Worm (Caenorhabditis elegans) whole organism, L2 larva: Measurements from ENCODE around the gene dap-3.

Experiments used
- C34F6.9 ChIP-seq: fragments of 150-350 bp; optimal IDR thresholded peaks from 2 replicates; lab custom pipeline; 2014; ENCODE audit warnings: missing biosample characterization, missing genetic modification characterization
- F13H6.1 ChIP-seq: sonication (generic microtip); optimal IDR thresholded peaks from 2 replicates; lab custom pipeline; 2016; ENCODE audit warnings: missing genetic modification characterization, missing compliant biosample characterization
- R02D3.7 ChIP-seq: fragments of 150-350 bp; optimal IDR thresholded peaks from 2 replicates; lab custom pipeline; 2014; ENCODE audit warnings: missing biosample characterization, missing genetic modification characterization
- Y55F3AM.14 ChIP-seq: fragments of 200-800 bp; sonication (Bioruptor generic); optimal IDR thresholded peaks from 2 replicates; lab custom pipeline; 2018; ENCODE audit warnings: mild to moderate bottlenecking, missing genetic modification characterization, missing compliant biosample characterization
- ZK546.5 ChIP-seq: sonication (generic microtip); optimal IDR thresholded peaks from 2 replicates; lab custom pipeline; 2017; ENCODE audit warnings: missing biosample characterization, missing genetic modification characterization
- alr-1 ChIP-seq: fragments of 150-350 bp; optimal IDR thresholded peaks from 2 replicates; lab custom pipeline; 2014; ENCODE audit warnings: missing biosample characterization, missing genetic modification characterization
- aly-2 ChIP-seq: fragments of 150-350 bp; optimal IDR thresholded peaks from 2 replicates; lab custom pipeline; 2014; ENCODE audit warnings: missing biosample characterization, missing genetic modification characterization
- ama-1 ChIP-seq: fragments of 150-350 bp; optimal IDR thresholded peaks from 2 replicates; lab custom pipeline; 2018; ENCODE audit warnings: inconsistent platforms
- blmp-1 ChIP-seq: sonication (generic microtip); optimal IDR thresholded peaks from 2 replicates; lab custom pipeline; 2017; ENCODE audit warnings: missing genetic modification characterization, mild to moderate bottlenecking, missing compliant biosample characterization, antibody characterized with exemption, moderate library complexity; ENCODE audit not compliant: insufficient read depth
- ceh-16 ChIP-seq: fragments of 150-350 bp; optimal IDR thresholded peaks from 2 replicates; lab custom pipeline; 2014; ENCODE audit warnings: missing biosample characterization, missing genetic modification characterization
- ceh-82 ChIP-seq: fragments of 150-350 bp; optimal IDR thresholded peaks from 2 replicates; lab custom pipeline; 2014; ENCODE audit warnings: missing biosample characterization, missing genetic modification characterization
- crh-2 ChIP-seq: sonication (generic microtip); optimal IDR thresholded peaks from 2 replicates; lab custom pipeline; 2017; ENCODE audit warnings: missing biosample characterization, missing genetic modification characterization
- dmd-4 ChIP-seq: sonication (generic microtip); optimal IDR thresholded peaks from 2 replicates; lab custom pipeline; 2017; ENCODE audit warnings: missing biosample characterization, missing genetic modification characterization
- egl-27 ChIP-seq: sonication (generic microtip); optimal IDR thresholded peaks from 3 replicates; lab custom pipeline; 2017; ENCODE audit warnings: missing biosample characterization, missing genetic modification reagents, missing genetic modification characterization
- elt-1 ChIP-seq: fragments of 150-350 bp; optimal IDR thresholded peaks from 2 replicates; lab custom pipeline; 2014; ENCODE audit warnings: missing biosample characterization, missing genetic modification characterization
- elt-3 ChIP-seq: sonication (generic microtip); optimal IDR thresholded peaks from 2 replicates; lab custom pipeline; 2017; ENCODE audit warnings: missing biosample characterization, missing genetic modification characterization
- fos-1 ChIP-seq: fragments of 150-350 bp; optimal IDR thresholded peaks from 2 replicates; lab custom pipeline; 2014; ENCODE audit warnings: missing biosample characterization, missing genetic modification characterization
- gmeb-1 ChIP-seq: fragments of 150-350 bp; optimal IDR thresholded peaks from 2 replicates; lab custom pipeline; 2014; ENCODE audit warnings: missing biosample characterization, missing genetic modification characterization
- lin-11 ChIP-seq: fragments of 150-350 bp; sonication (generic microtip); optimal IDR thresholded peaks from 2 replicates; lab custom pipeline; 2014; ENCODE audit warnings: missing biosample characterization, missing genetic modification characterization, inconsistent platforms, mixed read lengths
- lin-13 ChIP-seq: fragments of 150-350 bp; optimal IDR thresholded peaks from 2 replicates; lab custom pipeline; 2014; ENCODE audit warnings: missing biosample characterization, missing genetic modification reagents, missing genetic modification characterization
- lin-39 ChIP-seq: fragments of 150-350 bp; optimal IDR thresholded peaks from 2 replicates; lab custom pipeline; 2014; ENCODE audit warnings: missing biosample characterization, missing genetic modification reagents, missing genetic modification characterization
- lsy-2 ChIP-seq, 2 experiments: fragments of 150-350 bp in 1 of 2; sonication (generic microtip) in 1 of 2; optimal IDR thresholded peaks; 2 replicates each; lab custom pipeline; 2014 to 2017; ENCODE audit warnings: missing biosample characterization in 2 of 2, missing genetic modification characterization in 2 of 2
- mab-5 ChIP-seq: fragments of 150-350 bp; optimal IDR thresholded peaks from 2 replicates; lab custom pipeline; 2014; ENCODE audit warnings: missing biosample characterization, missing genetic modification characterization
- mdl-1 ChIP-seq, 2 experiments: fragments of 150-350 bp in 1 of 2; sonication (generic microtip) in 1 of 2; optimal IDR thresholded peaks; 2 replicates each; lab custom pipeline; 2017; ENCODE audit warnings: missing biosample characterization in 2 of 2, missing genetic modification characterization in 2 of 2
- nhr-10 ChIP-seq: sonication (generic microtip); optimal IDR thresholded peaks from 2 replicates; lab custom pipeline; 2017; ENCODE audit warnings: missing biosample characterization, missing genetic modification characterization
- nhr-11 ChIP-seq: fragments of 150-350 bp; optimal IDR thresholded peaks from 2 replicates; lab custom pipeline; 2014; ENCODE audit warnings: missing biosample characterization, missing genetic modification characterization
- nhr-12 ChIP-seq: fragments of 150-350 bp; optimal IDR thresholded peaks from 2 replicates; lab custom pipeline; 2014; ENCODE audit warnings: missing biosample characterization, missing genetic modification characterization
- nhr-129 ChIP-seq: fragments of 150-350 bp; optimal IDR thresholded peaks from 2 replicates; lab custom pipeline; 2014; ENCODE audit warnings: missing biosample characterization, missing genetic modification characterization
- nhr-23 ChIP-seq: fragments of 150-350 bp; optimal IDR thresholded peaks from 2 replicates; lab custom pipeline; 2014; ENCODE audit warnings: missing biosample characterization, missing genetic modification reagents, missing genetic modification characterization
- nhr-237 ChIP-seq: fragments of 150-350 bp; optimal IDR thresholded peaks from 2 replicates; lab custom pipeline; 2014; ENCODE audit warnings: missing biosample characterization, missing genetic modification characterization
- nhr-25 ChIP-seq: fragments of 150-350 bp; sonication (generic microtip); optimal IDR thresholded peaks from 3 replicates; lab custom pipeline; 2014; ENCODE audit warnings: missing biosample characterization, missing genetic modification characterization
- nhr-6 ChIP-seq: fragments of 150-350 bp; optimal IDR thresholded peaks from 2 replicates; lab custom pipeline; 2014; ENCODE audit warnings: missing biosample characterization, missing genetic modification characterization
- nhr-77 ChIP-seq: fragments of 150-350 bp; optimal IDR thresholded peaks from 2 replicates; lab custom pipeline; 2014; ENCODE audit warnings: missing biosample characterization, missing genetic modification characterization
- peb-1 ChIP-seq: fragments of 150-350 bp; optimal IDR thresholded peaks from 2 replicates; lab custom pipeline; 2014; ENCODE audit warnings: missing biosample characterization, missing genetic modification characterization
- sem-4 ChIP-seq: fragments of 150-350 bp; optimal IDR thresholded peaks from 2 replicates; lab custom pipeline; 2014; ENCODE audit warnings: missing biosample characterization, missing genetic modification reagents, missing genetic modification characterization
- skn-1 ChIP-seq: sonication (generic microtip); optimal IDR thresholded peaks from 2 replicates; lab custom pipeline; 2017; ENCODE audit warnings: missing biosample characterization, missing genetic modification characterization
- sma-9 ChIP-seq, 2 experiments: fragments of 150-350 bp in 1 of 2; sonication (generic microtip) in 1 of 2; optimal IDR thresholded peaks; 2 replicates each; lab custom pipeline; 2014 to 2016; ENCODE audit warnings: missing genetic modification characterization in 2 of 2, mild to moderate bottlenecking in 1 of 2, missing biosample characterization in 1 of 2, missing compliant biosample characterization in 1 of 2, missing genetic modification reagents in 1 of 2, moderate library complexity in 1 of 2
- snpc-4 ChIP-seq: fragments of 150-350 bp; optimal IDR thresholded peaks from 2 replicates; lab custom pipeline; 2014; ENCODE audit warnings: missing biosample characterization, missing genetic modification characterization
- unc-39 ChIP-seq: fragments of 150-350 bp; optimal IDR thresholded peaks from 2 replicates; lab custom pipeline; 2014; ENCODE audit warnings: missing biosample characterization, missing genetic modification characterization
- unc-55 ChIP-seq: fragments of 150-350 bp; sonication (generic microtip); optimal IDR thresholded peaks from 3 replicates; lab custom pipeline; 2014; ENCODE audit warnings: missing biosample characterization, missing genetic modification reagents, missing genetic modification characterization
- zag-1 ChIP-seq: fragments of 150-350 bp; optimal IDR thresholded peaks from 2 replicates; lab custom pipeline; 2014; ENCODE audit warnings: missing biosample characterization, missing genetic modification characterization
- ztf-1 ChIP-seq: fragments of 200-800 bp; sonication (Bioruptor generic); conservative IDR thresholded peaks from 2 replicates; pipeline ENCODE4 v1.3.6; 2022; ENCODE audit warnings: missing genetic modification characterization, missing compliant biosample characterization
- ztf-11 ChIP-seq: sonication (generic microtip); optimal IDR thresholded peaks from 2 replicates; lab custom pipeline; 2017; ENCODE audit warnings: missing biosample characterization, missing genetic modification characterization
- ztf-4 ChIP-seq: fragments of 150-350 bp; optimal IDR thresholded peaks from 2 replicates; lab custom pipeline; 2014; ENCODE audit warnings: missing biosample characterization, missing genetic modification characterization

dap-3 gene

DNA sequence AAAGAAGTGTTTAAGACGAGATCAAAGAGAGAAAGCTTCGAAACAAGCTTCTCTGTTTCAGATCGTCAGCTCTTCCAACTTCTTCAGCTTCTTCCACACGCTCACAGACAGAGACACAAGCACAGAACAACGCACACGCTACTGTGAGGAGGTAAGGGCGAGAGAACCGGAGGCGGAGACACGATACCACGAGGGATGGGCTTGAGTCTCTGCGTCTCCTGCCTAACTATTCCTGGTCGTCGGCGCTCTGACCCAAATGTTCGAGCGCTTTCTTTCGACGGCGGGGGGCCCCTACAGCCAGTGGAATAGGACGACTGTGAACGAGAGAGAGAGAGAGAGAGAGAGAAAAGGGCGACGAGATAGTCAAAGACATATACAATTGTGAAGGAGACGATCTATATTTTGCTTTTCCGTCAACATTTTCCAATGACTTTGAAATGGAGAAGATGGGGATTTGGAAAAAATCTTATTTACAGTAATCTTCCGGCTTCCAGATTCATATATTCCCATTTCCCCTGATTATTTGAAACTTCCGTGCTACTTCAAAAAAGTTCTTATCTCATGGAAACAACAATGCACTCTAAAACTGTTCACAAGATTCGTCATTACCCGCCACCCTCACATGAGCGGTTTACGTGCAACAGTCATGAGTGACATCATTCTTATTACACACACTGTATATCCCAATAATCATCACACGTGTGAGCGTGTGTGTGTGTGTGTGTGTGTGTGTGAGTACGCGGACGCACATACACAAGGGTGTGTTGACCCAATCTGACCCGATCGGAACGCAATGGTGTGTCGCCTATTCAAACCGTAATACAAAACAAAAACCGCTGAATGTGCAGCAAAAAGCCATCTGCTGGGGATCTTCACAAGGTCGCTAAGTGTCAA lies 31.9 kb upstream of the dap-3 start (continued):
- TF ChIP-seq nhr-6 (tag; lab: Kevin White, UChicago): peak; percentile 29
- no peak for TF ChIP-seq ZK546.5 (tag; lab: Kevin White, UChicago)
- TF ChIP-seq lin-13 (GFP tag; lab: Kevin White, UChicago): peak; percentile 86
- TF ChIP-seq nhr-77: no peak
- TF ChIP-seq ztf-1 (GFP tag; lab: Robert Waterston, UW): no peak
- TF ChIP-seq, all 48 proteins: peak for 28

DNA sequence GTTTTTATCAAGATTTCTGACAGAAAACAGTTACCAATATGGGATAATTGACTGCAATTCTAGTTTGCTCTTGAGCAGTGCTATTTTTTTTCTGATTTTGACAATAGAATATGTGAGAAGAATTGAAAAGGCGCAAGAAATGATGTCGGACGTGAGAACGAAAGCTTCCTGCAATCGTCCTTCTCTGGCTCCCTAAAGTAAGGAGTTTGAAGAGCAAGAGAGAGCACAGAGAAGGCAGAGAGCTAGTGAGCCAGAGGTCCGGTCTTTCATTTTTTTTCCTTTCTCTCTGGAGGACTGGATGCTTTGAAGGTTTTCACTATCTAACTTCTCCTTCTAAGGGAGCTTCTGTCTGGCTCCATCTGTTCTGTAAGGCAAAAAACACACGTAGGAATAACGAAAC lies 30.8 kb upstream of the dap-3 start:
- TF ChIP-seq gmeb-1 (no peak), nhr-237 (tag; lab: Kevin White, UChicago) (no peak), crh-2 (tag; lab: Kevin White, UChicago) (peak; percentile 6), zag-1 (tag; lab: Kevin White, UChicago) (peak; percentile 4), mdl-1 (tag; optimal IDR thresholded peaks at IDR 0.05; lab: Kevin White, UChicago) (peak in 1 of 2 experiments; percentile 19), nhr-129 (peak; percentile 44), lin-11 (tag; lab: Kevin White, UChicago) (peak; percentile 31)

- TF ChIP-seq aly-2 (tag; lab: Kevin White, UChicago) (no peak), peb-1 (tag; lab: Kevin White, UChicago) (no peak), gmeb-1 (no peak), unc-39 (no peak), lin-39 (tag; lab: Kevin White, UChicago) (no peak), unc-55 (GFP tag; lab: Kevin White, UChicago) (no peak), sma-9 (GFP tag; optimal IDR thresholded peaks at IDR 0.05; lab: Kevin White, UChicago) (peak; percentile 27), sma-9 (tag; optimal IDR thresholded peaks at IDR 0.05; lab: Kevin White, UChicago) (no peak), nhr-12 (tag; lab: Kevin White, UChicago) (no peak), mab-5 (tag; lab: Kevin White, UChicago) (no peak), elt-1 (tag; lab: Kevin White, UChicago) (no peak), blmp-1 (no peak), egl-27 (tag; lab: Kevin White, UChicago) (no peak), nhr-23 (no peak), alr-1 (tag; lab: Kevin White, UChicago) (no peak), C34F6.9 (tag; lab: Kevin White, UChicago) (no peak), nhr-237 (tag; lab: Kevin White, UChicago) (no peak), lin-13 (GFP tag; lab: Kevin White, UChicago) (no peak), lin-11 (tag; lab: Kevin White, UChicago) (no peak), snpc-4 (tag; lab: Kevin White, UChicago) (no peak), nhr-25 (tag; lab: Kevin White, UChicago) (peak; percentile 58), ceh-82 (tag; lab: Kevin White, UChicago) (no peak), mdl-1 (tag; optimal IDR thresholded peaks at IDR 0.05; lab: Kevin White, UChicago) (no peak), zag-1 (tag; lab: Kevin White, UChicago) (no peak), ama-1 (lab: Kevin White, UChicago) (no peak), dmd-4 (tag; lab: Kevin White, UChicago) (no peak), nhr-10 (tag; lab: Kevin White, UChicago) (no peak), fos-1 (no peak), nhr-77 (no peak), ceh-16 (tag; lab: Kevin White, UChicago) (no peak), ztf-4 (tag; lab: Kevin White, UChicago) (no peak), ztf-11 (tag; lab: Kevin White, UChicago) (no peak), Y55F3AM.14 (GFP tag; lab: Kevin White, UChicago) (no peak), sem-4 (tag; lab: Kevin White, UChicago) (no peak), ztf-1 (GFP tag; lab: Robert Waterston, UW) (no peak), elt-3 (tag; lab: Kevin White, UChicago) (no peak), lsy-2 (tag; optimal IDR thresholded peaks at IDR 0.05; lab: Kevin White, UChicago) (peak in 1 of 2 experiments; percentile 32), crh-2 (tag; lab: Kevin White, UChicago) (no peak), R02D3.7 (tag; lab: Kevin White, UChicago) (no peak), skn-1 (tag; lab: Kevin White, UChicago) (no peak), nhr-6 (tag; lab: Kevin White, UChicago) (no peak), ZK546.5 (tag; lab: Kevin White, UChicago) (no peak), nhr-11 (tag; lab: Kevin White, UChicago) (peak; percentile 47), F13H6.1 (tag; lab: Kevin White, UChicago) (peak; percentile 21), nhr-129 (peak; percentile 4)
These were observed 29.9 kb upstream of the dap-3 start for ce11 chrII:10550872-10551647.
